Worm (Caenorhabditis elegans) whole organism, late embryonic: ENCODE data around the gene best-16.

ENCODE experiments used
- C08G9.2 ChIP-seq: sonication (generic microtip); optimal IDR thresholded peaks from 2 replicates; lab custom pipeline; 2016; ENCODE audit warnings: mild to moderate bottlenecking, missing genetic modification characterization, moderate library complexity, missing compliant biosample characterization
- K02D7.2 ChIP-seq: sonication (generic microtip); optimal IDR thresholded peaks from 2 replicates; lab custom pipeline; 2017; ENCODE audit warnings: mild to moderate bottlenecking, missing genetic modification characterization, missing compliant biosample characterization
- Y22D7AL.16 ChIP-seq: sonication (generic microtip); optimal IDR thresholded peaks from 2 replicates; lab custom pipeline; 2016; ENCODE audit warnings: missing genetic modification characterization, missing compliant biosample characterization
- ama-1 ChIP-seq: fragments of 150-350 bp; optimal IDR thresholded peaks from 2 replicates; lab custom pipeline; 2014
- ceh-19 ChIP-seq: fragments of 200-800 bp; sonication (Bioruptor generic); optimal IDR thresholded peaks from 2 replicates; lab custom pipeline; 2018; ENCODE audit warnings: mild to moderate bottlenecking, missing genetic modification characterization, missing compliant biosample characterization
- ceh-22 ChIP-seq: sonication (generic microtip); optimal IDR thresholded peaks from 2 replicates; lab custom pipeline; 2017; ENCODE audit warnings: missing biosample characterization, missing genetic modification characterization
- ceh-31 ChIP-seq: sonication (generic microtip); optimal IDR thresholded peaks from 2 replicates; lab custom pipeline; 2016; ENCODE audit warnings: missing genetic modification characterization, missing compliant biosample characterization
- ceh-48 ChIP-seq: sonication (generic microtip); optimal IDR thresholded peaks from 2 replicates; lab custom pipeline; 2016; ENCODE audit warnings: missing genetic modification characterization, inconsistent platforms, missing compliant biosample characterization
- ceh-9 ChIP-seq: sonication (generic microtip); optimal IDR thresholded peaks from 2 replicates; lab custom pipeline; 2016; ENCODE audit warnings: mild to moderate bottlenecking, missing genetic modification characterization, inconsistent platforms, missing compliant biosample characterization
- che-1 ChIP-seq: sonication (generic microtip); optimal IDR thresholded peaks from 2 replicates; lab custom pipeline; 2016; ENCODE audit warnings: mild to moderate bottlenecking, missing genetic modification characterization, missing compliant biosample characterization
- elt-2 ChIP-seq: sonication (generic microtip); optimal IDR thresholded peaks from 2 replicates; lab custom pipeline; 2016; ENCODE audit warnings: missing genetic modification reagents, missing genetic modification characterization, missing compliant biosample characterization
- ets-4 ChIP-seq: sonication (generic microtip); optimal IDR thresholded peaks from 2 replicates; lab custom pipeline; 2016; ENCODE audit warnings: missing genetic modification characterization, missing compliant biosample characterization
- eyg-1 ChIP-seq: sonication (generic microtip); optimal IDR thresholded peaks from 2 replicates; lab custom pipeline; 2016; ENCODE audit warnings: missing genotype, missing genetic modification characterization, missing compliant biosample characterization
- fax-1 ChIP-seq: sonication (generic microtip); optimal IDR thresholded peaks from 2 replicates; lab custom pipeline; 2016; ENCODE audit warnings: missing genotype, missing genetic modification characterization, missing compliant biosample characterization
- fkh-10 ChIP-seq: fragments of 150-350 bp; optimal IDR thresholded peaks from 2 replicates; lab custom pipeline; 2014; ENCODE audit warnings: missing biosample characterization, missing genetic modification reagents, missing genetic modification characterization
- hlh-13 ChIP-seq: fragments of 200-800 bp; sonication (Bioruptor generic); optimal IDR thresholded peaks from 2 replicates; lab custom pipeline; 2018; ENCODE audit warnings: mild to moderate bottlenecking, missing genetic modification characterization, missing compliant biosample characterization
- hlh-15 ChIP-seq: sonication (generic microtip); optimal IDR thresholded peaks from 2 replicates; lab custom pipeline; 2016; ENCODE audit warnings: missing genetic modification characterization, missing compliant biosample characterization
- hlh-30 ChIP-seq: sonication (generic microtip); optimal IDR thresholded peaks from 2 replicates; lab custom pipeline; 2017; ENCODE audit warnings: antibody characterized with exemption, missing genetic modification characterization, missing compliant biosample characterization; ENCODE audit not compliant: insufficient read depth
- hlh-8 ChIP-seq: sonication (generic microtip); optimal IDR thresholded peaks from 2 replicates; lab custom pipeline; 2016; ENCODE audit warnings: missing genotype, missing genetic modification characterization, missing compliant biosample characterization
- lim-6 ChIP-seq: sonication (generic microtip); optimal IDR thresholded peaks from 2 replicates; lab custom pipeline; 2016; ENCODE audit warnings: missing genetic modification characterization, missing compliant biosample characterization
- lin-11 ChIP-seq: fragments of 200-800 bp; sonication (Bioruptor generic); optimal IDR thresholded peaks from 2 replicates; lab custom pipeline; 2018; ENCODE audit warnings: mild to moderate bottlenecking, missing genetic modification characterization, missing compliant biosample characterization
- madf-2 ChIP-seq: sonication (generic microtip); optimal IDR thresholded peaks from 2 replicates; lab custom pipeline; 2017; ENCODE audit warnings: missing genetic modification characterization, missing compliant biosample characterization
- nhr-232 ChIP-seq: sonication (generic microtip); optimal IDR thresholded peaks from 2 replicates; lab custom pipeline; 2016; ENCODE audit warnings: missing genetic modification characterization, missing compliant biosample characterization
- npax-4 ChIP-seq: sonication (generic microtip); optimal IDR thresholded peaks from 2 replicates; lab custom pipeline; 2016; ENCODE audit warnings: missing genetic modification characterization, missing compliant biosample characterization
- pat-9 ChIP-seq: fragments of 200-800 bp; sonication (Bioruptor generic); optimal IDR thresholded peaks from 2 replicates; lab custom pipeline; 2018; ENCODE audit warnings: mild to moderate bottlenecking, missing genetic modification characterization, moderate library complexity, missing compliant biosample characterization
- pax-1 ChIP-seq: fragments of 150-350 bp; optimal IDR thresholded peaks from 2 replicates; lab custom pipeline; 2014; ENCODE audit warnings: missing biosample characterization, missing genetic modification characterization
- pha-2 ChIP-seq: sonication (generic microtip); optimal IDR thresholded peaks from 2 replicates; lab custom pipeline; 2017; ENCODE audit warnings: mild to moderate bottlenecking, missing genetic modification characterization, missing compliant biosample characterization
- pros-1 ChIP-seq: fragments of 150-350 bp; optimal IDR thresholded peaks from 2 replicates; lab custom pipeline; 2014; ENCODE audit warnings: missing biosample characterization, missing genetic modification reagents, missing genetic modification characterization
- sdc-2 ChIP-seq: sonication (generic microtip); optimal IDR thresholded peaks from 2 replicates; lab custom pipeline; 2016; ENCODE audit warnings: missing genotype, missing genetic modification characterization, missing compliant biosample characterization
- sox-2 ChIP-seq: fragments of 200-800 bp; sonication (Bioruptor generic); IDR thresholded peaks from 2 replicates; pipeline ENCODE4 v1.3.6; 2022; ENCODE audit warnings: missing genetic modification reagents, missing genetic modification characterization, missing compliant biosample characterization
- sox-4 ChIP-seq: sonication (generic microtip); optimal IDR thresholded peaks from 2 replicates; lab custom pipeline; 2017; ENCODE audit warnings: mild to moderate bottlenecking, missing genetic modification characterization, inconsistent platforms, missing compliant biosample characterization
- syd-9 ChIP-seq: sonication (generic microtip); optimal IDR thresholded peaks from 2 replicates; lab custom pipeline; 2016; ENCODE audit warnings: mild to moderate bottlenecking, missing genetic modification characterization, moderate library complexity, missing compliant biosample characterization
- tbx-2 ChIP-seq: sonication (generic microtip); optimal IDR thresholded peaks from 2 replicates; lab custom pipeline; 2016; ENCODE audit warnings: missing genetic modification characterization, missing compliant biosample characterization
- unc-3 ChIP-seq, 2 experiments: fragments of 200-800 bp in 1 of 2; sonication (Bioruptor generic) in 1 of 2; sonication (generic microtip) in 1 of 2; conservative IDR thresholded peaks in 1 of 2; optimal IDR thresholded peaks in 1 of 2; 2 replicates each; pipeline versions ENCODE4 v1.3.6 to Lab custom; 2016 to 2022; ENCODE audit warnings: missing compliant biosample characterization in 2 of 2, missing genetic modification characterization in 2 of 2, missing genetic modification reagents in 1 of 2
- unc-42 ChIP-seq: sonication (generic microtip); optimal IDR thresholded peaks from 2 replicates; lab custom pipeline; 2016; ENCODE audit warnings: missing genotype, missing genetic modification characterization, missing compliant biosample characterization
- unc-55 ChIP-seq: sonication (generic microtip); optimal IDR thresholded peaks from 2 replicates; lab custom pipeline; 2017; ENCODE audit warnings: missing biosample characterization, missing genetic modification reagents, missing genetic modification characterization
- unc-86 ChIP-seq: sonication (generic microtip); optimal IDR thresholded peaks from 2 replicates; lab custom pipeline; 2016; ENCODE audit warnings: missing genetic modification characterization, missing compliant biosample characterization

best-16 gene

DNA sequence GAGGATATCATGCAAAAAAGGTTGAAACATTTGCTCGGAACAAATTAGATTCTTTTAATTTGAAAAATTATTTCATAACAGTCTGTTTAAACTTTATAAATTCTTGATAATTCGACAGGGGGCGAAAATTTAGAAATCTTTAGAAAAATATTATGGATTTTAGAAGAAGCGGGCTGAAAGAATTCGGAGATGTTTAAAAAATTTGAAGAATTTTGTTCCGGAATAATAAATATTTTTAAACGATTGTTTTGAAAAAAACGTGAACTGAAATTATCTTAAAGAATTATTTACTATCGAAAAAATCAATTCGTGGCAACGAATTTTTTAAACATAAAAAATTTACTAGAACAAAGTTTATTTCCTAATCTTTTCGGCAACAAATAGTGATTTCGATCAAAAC lies 8.1 kb upstream of the best-16 start, which contains the start of gene R13A1.3:
TSS of gene R13A1.3 (plus strand) at position 301 of the 400 bp plus-strand sequence.
- TF ChIP-seq sox-2 (no peak), fax-1 (tag; lab: Kevin White, UChicago) (no peak), npax-4 (tag; lab: Kevin White, UChicago) (no peak), ceh-48 (tag; lab: Kevin White, UChicago) (no peak), tbx-2 (no peak), K02D7.2 (tag; lab: Kevin White, UChicago) (no peak)

DNA sequence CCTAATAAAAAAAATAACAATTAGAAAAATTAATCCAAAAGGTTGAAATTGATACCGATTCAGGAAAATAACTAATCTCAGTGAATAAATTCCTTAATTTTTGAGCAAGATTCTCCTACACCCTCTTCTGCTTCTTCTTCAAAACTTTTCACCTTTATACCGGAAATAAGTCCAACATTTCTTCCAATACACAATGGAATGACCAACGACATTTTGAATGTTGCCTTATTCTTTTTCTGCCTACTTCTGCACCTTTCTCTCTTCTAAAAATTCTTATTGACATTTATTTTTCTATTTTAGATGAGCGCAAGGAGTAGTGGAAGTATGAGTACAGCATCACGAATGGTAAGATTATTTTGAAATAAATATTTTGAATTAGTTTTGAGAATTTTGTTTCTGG lies 1.2 kb upstream of the best-16 start, which contains the start of gene unc-8:
TSS of gene unc-8 (plus strand) at position 301 of the 400 bp plus-strand sequence.
- TF ChIP-seq unc-55 (GFP tag; lab: Kevin White, UChicago) (no peak), nhr-232 (no peak), pha-2 (tag; lab: Kevin White, UChicago) (no peak), ets-4 (tag; lab: Kevin White, UChicago) (no peak), Y22D7AL.16 (tag; lab: Kevin White, UChicago) (no peak), eyg-1 (tag; lab: Kevin White, UChicago) (no peak), fax-1 (tag; lab: Kevin White, UChicago) (no peak), pat-9 (tag; lab: Kevin White, UChicago) (no peak), che-1 (no peak), hlh-30 (no peak), ceh-48 (tag; lab: Kevin White, UChicago) (no peak), ceh-22 (tag; lab: Kevin White, UChicago) (no peak), ceh-31 (tag; lab: Kevin White, UChicago) (no peak), pros-1 (tag; lab: Kevin White, UChicago) (no peak), hlh-13 (no peak), ceh-19 (GFP tag; lab: Kevin White, UChicago) (no peak), syd-9 (tag; lab: Kevin White, UChicago) (no peak), unc-86 (tag; lab: Kevin White, UChicago) (no peak)

- TF ChIP-seq madf-2 (tag; lab: Kevin White, UChicago) (no peak), fkh-10 (GFP tag; lab: Kevin White, UChicago) (no peak), sox-4 (no peak), unc-86 (tag; lab: Kevin White, UChicago) (no peak), sdc-2 (tag; lab: Kevin White, UChicago) (no peak), hlh-8 (tag; lab: Kevin White, UChicago) (no peak), pax-1 (no peak), ama-1 (lab: Kevin White, UChicago) (no peak), eyg-1 (tag; lab: Kevin White, UChicago) (no peak), unc-3 (GFP tag; conservative IDR thresholded peaks at IDR 0.05; lab: Robert Waterston, UW) (no peak), unc-3 (tag; optimal IDR thresholded peaks at IDR 0.05; lab: Kevin White, UChicago) (no peak), hlh-30 (no peak), hlh-15 (tag; lab: Kevin White, UChicago) (no peak), lin-11 (tag; lab: Kevin White, UChicago) (no peak), unc-42 (tag; lab: Kevin White, UChicago) (no peak), ceh-9 (tag; lab: Kevin White, UChicago) (no peak), fax-1 (tag; lab: Kevin White, UChicago) (no peak), lim-6 (tag; lab: Kevin White, UChicago) (no peak), C08G9.2 (no peak)
Measured at ce11 chrIV:7191745-7192144, 3.9 kb downstream of the best-16 start, which contains the start of gene R13A1.5. R13A1.5 (minus strand) TSS chrIV:7191845.

- TF ChIP-seq elt-2 (tag; lab: Kevin White, UChicago) (peak; percentile 49), ceh-19 (GFP tag; lab: Kevin White, UChicago) (no peak)
- TF ChIP-seq, all 69 proteins: peak for 1
Measured at ce11 chrIV:7190409-7190808, 5.2 kb downstream of the best-16 start.
